Worm (Caenorhabditis elegans) whole organism, early embryonic: ENCODE measurements around the gene Y47D3A.14.

Experiments used
- B0310.2 ChIP-seq: sonication (generic microtip); optimal IDR thresholded peaks from 2 replicates; lab custom pipeline; 2016; ENCODE audit warnings: mild to moderate bottlenecking, missing genetic modification characterization, missing compliant biosample characterization
- F13C5.2 ChIP-seq: sonication (generic microtip); optimal IDR thresholded peaks from 2 replicates; lab custom pipeline; 2017; ENCODE audit warnings: mild to moderate bottlenecking, missing genetic modification characterization, inconsistent platforms, missing compliant biosample characterization
- aly-1 ChIP-seq: sonication (generic microtip); optimal IDR thresholded peaks from 2 replicates; lab custom pipeline; 2016; ENCODE audit warnings: missing genetic modification characterization, missing compliant biosample characterization
- ama-1 ChIP-seq: fragments of 150-350 bp; optimal IDR thresholded peaks from 2 replicates; lab custom pipeline; 2014
- ceh-13 ChIP-seq: fragments of 200-800 bp; sonication (Bioruptor generic); optimal IDR thresholded peaks from 2 replicates; lab custom pipeline; 2018; ENCODE audit warnings: mild to moderate bottlenecking, missing genetic modification characterization, missing compliant biosample characterization
- ceh-36 ChIP-seq: sonication (generic microtip); optimal IDR thresholded peaks from 2 replicates; lab custom pipeline; 2016; ENCODE audit warnings: missing genetic modification characterization, inconsistent platforms, missing compliant biosample characterization
- ets-7 ChIP-seq: sonication (generic microtip); optimal IDR thresholded peaks from 2 replicates; lab custom pipeline; 2016; ENCODE audit warnings: missing genotype, missing genetic modification characterization, missing compliant biosample characterization
- flt-1 ChIP-seq: fragments of 200-800 bp; sonication (Bioruptor generic); IDR thresholded peaks from 2 replicates; pipeline ENCODE4 v1.3.6; 2022; ENCODE audit warnings: missing genetic modification characterization, missing compliant biosample characterization
- hmbx-1 ChIP-seq: sonication (generic microtip); optimal IDR thresholded peaks from 2 replicates; lab custom pipeline; 2016; ENCODE audit warnings: mild to moderate bottlenecking, missing genetic modification characterization, missing compliant biosample characterization
- hmg-4 ChIP-seq: fragments of 200-800 bp; sonication (Bioruptor generic); optimal IDR thresholded peaks from 2 replicates; lab custom pipeline; 2018; ENCODE audit warnings: mild to moderate bottlenecking, missing genetic modification characterization, missing compliant biosample characterization
- hnd-1 ChIP-seq: sonication (generic microtip); optimal IDR thresholded peaks from 2 replicates; lab custom pipeline; 2016; ENCODE audit warnings: missing genetic modification characterization, missing compliant biosample characterization
- pes-1 ChIP-seq: fragments of 200-800 bp; sonication (Bioruptor generic); IDR thresholded peaks from 2 replicates; pipeline ENCODE4 v1.3.6; 2022; ENCODE audit warnings: missing genetic modification reagents, missing genetic modification characterization, missing compliant biosample characterization
- scrt-1 ChIP-seq: fragments of 200-800 bp; sonication (Bioruptor generic); IDR thresholded peaks from 2 replicates; pipeline ENCODE4 v1.3.6; 2022; ENCODE audit warnings: missing genetic modification characterization, missing compliant biosample characterization
- sea-1 ChIP-seq: fragments of 200-800 bp; sonication (Bioruptor generic); conservative IDR thresholded peaks from 2 replicates; pipeline ENCODE4 v1.3.6; 2022; ENCODE audit warnings: missing genetic modification characterization, missing compliant biosample characterization
- tbx-11 ChIP-seq: fragments of 200-800 bp; sonication (Bioruptor generic); IDR thresholded peaks from 2 replicates; pipeline ENCODE4 v1.3.6; 2022; ENCODE audit warnings: missing genetic modification characterization, missing compliant biosample characterization
- tbx-37 ChIP-seq: fragments of 200-800 bp; sonication (Bioruptor generic); conservative IDR thresholded peaks from 2 replicates; pipeline ENCODE4 v1.3.6; 2022; ENCODE audit warnings: missing genetic modification reagents, missing genetic modification characterization, missing compliant biosample characterization
- tra-4 ChIP-seq: sonication (generic microtip); optimal IDR thresholded peaks from 2 replicates; lab custom pipeline; 2017; ENCODE audit warnings: missing genetic modification characterization, missing compliant biosample characterization

The Y47D3A.14 gene

DNA sequence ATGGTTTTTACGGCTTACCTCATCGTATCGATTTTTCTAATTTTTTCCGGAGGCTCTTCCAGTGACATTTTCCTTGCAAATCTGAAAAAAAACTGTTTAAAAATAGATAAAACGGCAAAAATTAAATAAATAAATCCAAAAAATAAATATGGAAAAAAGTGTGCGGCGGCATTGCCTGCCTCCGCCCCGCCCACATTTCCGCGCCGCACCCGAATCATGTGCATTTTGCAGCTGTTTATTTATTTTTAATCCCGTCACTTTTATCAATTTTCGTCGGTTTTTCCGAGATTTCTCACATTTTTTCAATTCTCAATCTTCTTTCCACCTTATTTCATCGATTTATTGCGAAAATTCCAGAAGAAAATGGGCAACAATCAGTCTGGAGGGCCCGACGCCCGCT is at the start of gene Y47D3A.14, which contains the start of gene aakb-2:
Y47D3A.14 (minus strand) TSS at position 81 of the 400 bp plus-strand sequence.
aakb-2 (plus strand) TSS at position 356 of the 400 bp plus-strand sequence.
- TF ChIP-seq F13C5.2 = peak; percentile 88
- peak; percentile 23 for TF ChIP-seq hnd-1 (tag; lab: Kevin White, UChicago)
- TF ChIP-seq ceh-13 (GFP tag; lab: Kevin White, UChicago) = peak; percentile 2
- TF ChIP-seq flt-1 (GFP tag; lab: Robert Waterston, UW) = peak; percentile 53
- peak; percentile 61; the same call in 1 of the 2 replicates for TF ChIP-seq sea-1 (GFP tag; lab: Robert Waterston, UW)
- TF ChIP-seq pes-1 (GFP tag; lab: Robert Waterston, UW) = peak; percentile 75
- peak; percentile 36 for TF ChIP-seq ceh-36 (tag; lab: Kevin White, UChicago)
- TF ChIP-seq tbx-11 (GFP tag; lab: Robert Waterston, UW) = no peak
- TF ChIP-seq ama-1 (lab: Kevin White, UChicago) = no peak

DNA sequence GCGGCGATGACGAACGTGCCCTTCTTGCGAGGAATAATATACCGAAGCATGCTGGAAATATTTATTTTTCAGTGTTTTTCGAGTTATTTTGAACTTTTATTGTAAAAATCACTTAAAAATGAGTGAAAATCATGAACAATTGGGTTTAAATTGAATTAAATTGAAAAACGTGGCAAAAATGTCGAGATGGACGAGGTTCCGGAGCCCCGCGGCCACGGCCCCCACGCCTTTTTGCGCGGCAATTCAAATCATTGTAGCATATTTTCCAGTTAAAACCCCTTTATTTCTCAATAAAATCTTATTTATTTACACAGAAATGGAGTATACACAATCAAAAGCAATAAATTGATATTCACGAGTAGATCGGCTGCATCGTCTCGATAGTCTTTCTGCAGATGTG is 49.4 kb upstream of the Y47D3A.14 start:
- TF ChIP-seq flt-1 (GFP tag; lab: Robert Waterston, UW) (no peak), ets-7 (tag; lab: Kevin White, UChicago) (no peak), tbx-37 (GFP tag; lab: Robert Waterston, UW) (peak; percentile 64), scrt-1 (GFP tag; lab: Robert Waterston, UW) (no peak), hmg-4 (GFP tag; lab: Kevin White, UChicago) (no peak), B0310.2 (tag; lab: Kevin White, UChicago) (no peak), pes-1 (GFP tag; lab: Robert Waterston, UW) (peak; percentile 63), ceh-13 (GFP tag; lab: Kevin White, UChicago) (no peak)

DNA sequence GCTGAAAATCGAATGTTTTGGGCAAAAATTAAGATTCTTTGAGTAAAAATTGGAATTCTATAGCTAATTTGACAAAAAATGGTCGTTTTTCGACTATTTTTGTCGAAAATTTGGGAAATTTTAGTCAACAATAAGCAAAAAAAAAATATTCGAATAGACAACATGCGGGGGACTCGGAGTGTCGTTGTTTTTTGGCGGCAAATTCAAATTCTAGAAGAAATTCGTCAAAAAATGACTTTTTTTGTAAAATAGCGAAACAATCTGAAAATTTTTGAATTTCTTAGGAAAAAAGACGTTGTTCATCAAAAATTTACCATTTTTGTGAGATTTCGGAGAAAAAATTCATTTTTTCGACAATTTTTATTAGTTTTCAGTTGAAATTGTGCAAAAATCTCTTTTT is 47.0 kb upstream of the Y47D3A.14 start:
- TF ChIP-seq hmbx-1 = no peak
- no peak for TF ChIP-seq scrt-1 (GFP tag; lab: Robert Waterston, UW)
- no peak for TF ChIP-seq F13C5.2
- no peak for TF ChIP-seq hnd-1 (tag; lab: Kevin White, UChicago)
- no peak for TF ChIP-seq pes-1 (GFP tag; lab: Robert Waterston, UW)
- TF ChIP-seq tbx-11 (GFP tag; lab: Robert Waterston, UW) = no peak
- TF ChIP-seq ets-7 (tag; lab: Kevin White, UChicago) = no peak
- no peak for TF ChIP-seq sea-1 (GFP tag; lab: Robert Waterston, UW)
- no peak for TF ChIP-seq flt-1 (GFP tag; lab: Robert Waterston, UW)
- no peak for TF ChIP-seq B0310.2 (tag; lab: Kevin White, UChicago)
- TF ChIP-seq ceh-13 (GFP tag; lab: Kevin White, UChicago) = no peak

DNA sequence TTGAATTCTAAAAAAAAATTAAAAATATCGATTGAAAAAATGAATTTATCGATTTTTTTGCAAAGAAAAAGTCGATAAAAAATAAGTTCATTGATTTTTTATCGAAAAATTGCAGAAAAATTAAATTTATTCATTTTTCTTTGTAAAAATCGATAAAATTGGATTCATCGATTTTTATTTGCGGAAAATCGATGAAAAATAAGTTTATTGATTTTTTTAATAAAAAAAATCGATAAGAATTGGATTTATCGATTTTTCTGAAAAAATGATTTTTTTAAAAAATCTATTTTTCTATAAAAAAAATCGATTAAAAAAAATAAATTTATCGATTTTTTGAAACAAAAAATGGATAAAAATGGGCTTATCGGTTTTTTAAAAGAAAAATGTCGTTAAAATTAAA is 43.3 kb upstream of the Y47D3A.14 start:
- no peak for TF ChIP-seq flt-1 (GFP tag; lab: Robert Waterston, UW)
- TF ChIP-seq hnd-1 (tag; lab: Kevin White, UChicago) = no peak
- no peak for TF ChIP-seq sea-1 (GFP tag; lab: Robert Waterston, UW)
- no peak for TF ChIP-seq ama-1 (lab: Kevin White, UChicago)
- TF ChIP-seq tbx-37 (GFP tag; lab: Robert Waterston, UW) = no peak
- TF ChIP-seq hmbx-1 = no peak
- TF ChIP-seq ets-7 (tag; lab: Kevin White, UChicago) = no peak
- TF ChIP-seq hmg-4 (GFP tag; lab: Kevin White, UChicago) = no peak
- no peak for TF ChIP-seq tbx-11 (GFP tag; lab: Robert Waterston, UW)
- TF ChIP-seq aly-1 (tag; lab: Kevin White, UChicago) = no peak
- TF ChIP-seq ceh-13 (GFP tag; lab: Kevin White, UChicago) = no peak
- TF ChIP-seq tra-4 = no peak
- no peak for TF ChIP-seq pes-1 (GFP tag; lab: Robert Waterston, UW)
- TF ChIP-seq B0310.2 (tag; lab: Kevin White, UChicago) = no peak
- no peak for TF ChIP-seq scrt-1 (GFP tag; lab: Robert Waterston, UW)
- TF ChIP-seq ceh-36 (tag; lab: Kevin White, UChicago) = no peak
- no peak for TF ChIP-seq F13C5.2

DNA sequence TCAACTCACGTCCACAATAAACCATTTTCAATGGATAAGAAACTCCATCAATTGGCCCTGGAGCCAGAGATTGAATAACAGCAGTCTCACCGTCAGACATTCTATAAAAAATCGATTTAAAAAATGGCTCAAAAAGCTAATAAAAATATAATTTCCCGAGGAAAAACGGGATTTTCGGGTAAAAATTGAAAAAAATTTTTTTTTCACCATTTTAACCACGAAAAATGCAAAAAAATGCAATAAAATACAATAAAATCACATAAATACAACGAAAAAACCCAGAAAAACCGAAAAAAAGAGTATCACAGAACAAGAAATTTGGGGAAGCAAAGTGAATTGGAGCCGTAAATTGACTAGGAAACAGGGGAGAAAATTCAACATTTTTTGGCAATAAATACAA is 42.1 kb upstream of the Y47D3A.14 start, which contains the start of gene Y47D3A.21:
Y47D3A.21 (minus strand) TSS at position 101 of the 400 bp plus-strand sequence.
- TF ChIP-seq hmbx-1 (no peak), flt-1 (GFP tag; lab: Robert Waterston, UW) (no peak), ceh-13 (GFP tag; lab: Kevin White, UChicago) (no peak), F13C5.2 (no peak), tra-4 (no peak), hmg-4 (GFP tag; lab: Kevin White, UChicago) (no peak), B0310.2 (tag; lab: Kevin White, UChicago) (no peak), ceh-36 (tag; lab: Kevin White, UChicago) (no peak), pes-1 (GFP tag; lab: Robert Waterston, UW) (no peak), hnd-1 (tag; lab: Kevin White, UChicago) (no peak), ets-7 (tag; lab: Kevin White, UChicago) (no peak), sea-1 (GFP tag; lab: Robert Waterston, UW) (no peak), tbx-11 (GFP tag; lab: Robert Waterston, UW) (no peak), scrt-1 (GFP tag; lab: Robert Waterston, UW) (no peak)

DNA sequence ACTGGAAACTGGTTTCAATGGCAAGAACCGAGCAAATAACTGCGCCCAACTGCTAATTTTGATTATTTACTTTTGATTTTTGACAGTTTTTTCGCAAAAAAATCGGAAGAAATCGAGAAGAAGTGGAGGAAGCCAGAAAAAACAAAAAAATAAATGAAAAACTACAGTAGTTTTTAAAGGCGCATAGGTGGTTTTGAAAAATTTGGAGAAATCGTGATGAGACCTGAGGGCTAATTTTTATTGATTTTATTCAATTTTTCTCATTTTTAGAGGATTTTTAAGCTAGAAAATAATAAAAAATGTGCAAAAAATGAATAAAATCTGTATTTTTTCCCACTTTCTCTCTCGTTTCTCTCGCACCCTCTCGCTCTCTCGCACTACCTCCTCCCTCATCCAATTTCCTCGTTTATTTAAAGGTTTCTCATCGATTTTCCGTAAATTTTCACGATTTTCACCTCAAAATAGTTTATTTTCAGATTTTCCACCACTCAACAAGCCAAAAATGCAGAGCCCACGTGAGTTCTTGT is 38.0 kb upstream of the Y47D3A.14 start, which contains the start of gene Y47D3A.20:
Y47D3A.20 (plus strand) TSS at position 477 of the 527 bp plus-strand sequence.
- TF ChIP-seq ama-1 (lab: Kevin White, UChicago) (no peak), hmbx-1 (no peak), hmg-4 (GFP tag; lab: Kevin White, UChicago) (no peak), aly-1 (tag; lab: Kevin White, UChicago) (no peak), F13C5.2 (no peak), flt-1 (GFP tag; lab: Robert Waterston, UW) (no peak), hnd-1 (tag; lab: Kevin White, UChicago) (no peak), B0310.2 (tag; lab: Kevin White, UChicago) (no peak), tbx-11 (GFP tag; lab: Robert Waterston, UW) (no peak), ets-7 (tag; lab: Kevin White, UChicago) (no peak), ceh-36 (tag; lab: Kevin White, UChicago) (no peak), tra-4 (no peak), scrt-1 (GFP tag; lab: Robert Waterston, UW) (no peak), ceh-13 (GFP tag; lab: Kevin White, UChicago) (no peak), sea-1 (GFP tag; lab: Robert Waterston, UW) (no peak), pes-1 (GFP tag; lab: Robert Waterston, UW) (no peak), tbx-37 (GFP tag; lab: Robert Waterston, UW) (no peak)
